Worm (Caenorhabditis elegans) whole organism, midembryonic: ENCODE data around the gene uggt-1.

Experiments
- T22C8.4 ChIP-seq: fragments of 200-800 bp; sonication (Bioruptor generic); IDR thresholded peaks from 2 replicates; pipeline ENCODE4 v1.3.6; 2022; ENCODE audit warnings: missing genetic modification characterization, missing compliant biosample characterization
- klf-2 ChIP-seq: fragments of 200-800 bp; sonication (Bioruptor generic); conservative IDR thresholded peaks from 2 replicates; pipeline ENCODE4 v1.3.6; 2022; ENCODE audit warnings: missing genetic modification reagents, missing genetic modification characterization, missing compliant biosample characterization
- med-1 ChIP-seq: sonication (generic microtip); optimal IDR thresholded peaks from 2 replicates; lab custom pipeline; 2017; ENCODE audit warnings: missing genetic modification characterization, mild to moderate bottlenecking, missing compliant biosample characterization, antibody characterized with exemption, missing genetic modification reagents; ENCODE audit not compliant: insufficient read depth
- ref-1 ChIP-seq: fragments of 200-800 bp; sonication (Bioruptor generic); conservative IDR thresholded peaks from 2 replicates; pipeline ENCODE4 v1.3.6; 2022; ENCODE audit warnings: missing genetic modification reagents, missing genetic modification characterization, missing compliant biosample characterization
- ztf-23 ChIP-seq: fragments of 200-800 bp; sonication (Bioruptor generic); IDR thresholded peaks from 2 replicates; pipeline ENCODE4 v1.3.6; 2022; ENCODE audit warnings: missing genetic modification reagents, missing genetic modification characterization, missing compliant biosample characterization
- ztf-29 ChIP-seq: fragments of 200-800 bp; sonication (Bioruptor generic); IDR thresholded peaks from 2 replicates; pipeline ENCODE4 v1.3.6; 2022; ENCODE audit warnings: missing genetic modification reagents, missing genetic modification characterization, missing compliant biosample characterization

ce11 chrX:7523799-7524198 is 23.0 kb upstream of the uggt-1 start:
- TF ChIP-seq ztf-29 (GFP tag; lab: Robert Waterston, UW) (no peak), klf-2 (no peak), T22C8.4 (GFP tag; lab: Robert Waterston, UW) (no peak), ref-1 (no peak), ztf-23 (GFP tag; lab: Robert Waterston, UW) (no peak), med-1 (GFP tag; lab: Kevin White, UChicago) (no peak)
